Fruit fly (Drosophila melanogaster): ENCODE results near the gene AspRS-m.

DNA sequence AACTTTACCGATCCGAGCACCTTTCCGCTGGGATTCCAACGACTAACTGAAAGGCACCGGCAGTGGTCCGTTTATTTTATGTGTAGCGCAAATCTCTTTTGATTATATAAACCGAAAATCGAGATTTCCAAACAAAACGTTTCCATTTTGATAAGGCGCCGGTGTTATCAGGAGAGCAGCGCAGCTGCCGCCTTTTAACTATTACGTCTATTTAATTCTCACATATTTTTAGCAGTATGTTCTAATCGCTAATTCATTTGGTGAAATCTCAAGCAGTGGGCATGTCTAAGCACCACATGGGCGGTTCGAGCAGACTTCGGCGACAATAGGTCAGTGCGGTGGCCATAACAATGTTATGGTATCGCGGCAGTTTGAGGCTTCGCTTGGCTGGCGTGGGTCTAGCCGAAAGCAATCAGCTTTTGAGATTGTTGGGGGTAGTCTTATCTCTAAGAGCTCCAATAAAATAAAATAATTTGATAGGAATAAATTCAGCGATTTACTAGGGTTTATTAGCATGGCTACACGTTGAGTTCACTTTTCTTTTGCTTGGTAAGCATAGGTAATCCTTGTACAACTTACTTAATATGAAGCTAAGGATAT lies 36.1 kb upstream of the AspRS-m start, which contains the start of gene Cyt-b5-r:
- TF ChIP-seq Sin3A (optimal IDR thresholded peaks at IDR 0.05) (no peak), h (optimal IDR thresholded peaks at IDR 0.05) (no peak), insv (optimal IDR thresholded peaks at IDR 0.05) (no peak), Myc (optimal IDR thresholded peaks at IDR 0.05) (no peak), psq (optimal IDR thresholded peaks at IDR 0.05) (no peak), ttk (optimal IDR thresholded peaks at IDR 0.05) (no peak)
